Fruit fly (Drosophila melanogaster): ENCODE measurements around the gene CG17141.

Gene CG17141

DNA sequence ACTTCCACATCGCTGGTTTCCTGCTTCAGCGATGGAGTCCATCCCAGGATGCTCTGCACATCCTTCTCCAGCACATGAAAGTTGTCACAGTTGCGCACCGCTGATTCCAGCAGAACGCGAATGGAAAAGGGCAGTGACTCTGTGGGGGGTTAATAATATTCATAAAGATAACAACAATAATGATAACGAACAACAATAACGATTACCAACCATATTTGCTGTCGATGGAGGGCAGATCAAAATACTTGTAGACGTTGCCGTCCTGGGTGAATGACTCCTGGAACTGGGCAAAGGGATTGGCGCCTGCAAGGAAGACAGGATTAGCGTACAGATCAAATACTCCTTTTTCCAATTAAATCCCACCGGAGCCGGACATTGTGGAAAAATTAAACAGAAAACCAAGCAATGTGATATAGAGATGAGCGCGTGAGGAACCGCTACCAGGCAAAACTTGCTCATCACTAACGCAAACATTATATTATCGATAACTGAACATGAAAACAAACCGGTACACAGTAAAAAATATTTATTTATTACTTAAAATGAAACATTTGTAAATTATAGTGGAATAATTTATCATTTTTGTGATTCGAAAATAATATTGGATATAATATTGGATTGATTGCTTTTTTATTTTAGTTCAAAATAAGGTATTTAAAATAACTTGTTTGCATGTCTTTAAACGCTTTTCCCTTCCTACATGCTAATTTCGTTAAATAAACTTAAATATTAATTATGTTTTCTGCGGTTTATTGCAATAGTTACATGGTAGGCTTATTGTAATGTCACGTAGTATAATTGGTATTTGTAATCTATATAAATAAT lies 23.0 kb downstream of the CG17141 start, which contains the start of gene Irp-1A (continued):
- TF ChIP-seq CG4424 (GFP tag; optimal IDR thresholded peaks at IDR 0.05) (peak; percentile 74), MESR4 (GFP tag; optimal IDR thresholded peaks at IDR 0.05) (peak; percentile 62), Camta (GFP tag; optimal IDR thresholded peaks at IDR 0.05) (peak; percentile 22), dati (GFP tag; IDR thresholded peaks at IDR 0.05) (no peak), CG34376 (GFP tag; optimal IDR thresholded peaks at IDR 0.05) (peak; percentile 7), CG6254 (GFP tag; optimal IDR thresholded peaks at IDR 0.05) (no peak), CG9437 (GFP tag; optimal IDR thresholded peaks at IDR 0.05) (peak; percentile 68), CG4617 (GFP tag; optimal IDR thresholded peaks at IDR 0.05; ENCODE audit: borderline replicate concordance) (peak; percentile 76), CG7372 (GFP tag; IDR thresholded peaks at IDR 0.05) (peak; percentile 57; the same call in 1 of the 2 replicates), lab (GFP tag; optimal IDR thresholded peaks at IDR 0.05) (peak; percentile 85), corto (GFP tag; optimal IDR thresholded peaks at IDR 0.05) (no peak), Bdp1 (GFP tag; optimal IDR thresholded peaks at IDR 0.05) (peak; percentile 3), CrebB (tag; optimal IDR thresholded peaks at IDR 0.05) (peak; percentile 54), Hmr (GFP tag; optimal IDR thresholded peaks at IDR 0.05) (peak; percentile 77), CG2129 (GFP tag; IDR thresholded peaks at IDR 0.05; ENCODE audit: partially characterized antibody) (peak; percentile 71), H15 (GFP tag; IDR thresholded peaks at IDR 0.05) (peak; percentile 45; the same call in 1 of the 3 replicates), CG7839 (tag; optimal IDR thresholded peaks at IDR 0.05) (peak; percentile 86), Dbx (GFP tag; IDR thresholded peaks at IDR 0.05) (peak; percentile 76; the same call in 2 of the 3 replicates), slp2 (GFP tag; optimal IDR thresholded peaks at IDR 0.05) (no peak), sc (optimal IDR thresholded peaks at IDR 0.05) (no peak), sc (GFP tag; optimal IDR thresholded peaks at IDR 0.05) (no peak), YL-1 (GFP tag; optimal IDR thresholded peaks at IDR 0.05) (peak; percentile 83), Hr78 (GFP tag; optimal IDR thresholded peaks at IDR 0.05) (peak in 1 of 2 experiments; percentile 23), mam (GFP tag; optimal IDR thresholded peaks at IDR 0.05) (peak; percentile 58), psq (GFP tag; optimal IDR thresholded peaks at IDR 0.05) (peak; percentile 0), CG3847 (GFP tag; IDR thresholded peaks at IDR 0.05) (peak; percentile 71), CG1832 (GFP tag; optimal IDR thresholded peaks at IDR 0.05) (no peak), CG7556 (GFP tag; optimal IDR thresholded peaks at IDR 0.05) (peak; percentile 77), fu2 (GFP tag; optimal IDR thresholded peaks at IDR 0.05) (no peak), CG32767 (GFP tag; IDR thresholded peaks at IDR 0.05) (peak; percentile 43), zf30C (GFP tag; optimal IDR thresholded peaks at IDR 0.05) (peak; percentile 96), CG30020 (tag; optimal IDR thresholded peaks at IDR 0.05) (peak; percentile 56), CG3065 (GFP tag; optimal IDR thresholded peaks at IDR 0.05) (peak; percentile 65), run (tag; optimal IDR thresholded peaks at IDR 0.05) (peak; percentile 67), danr (GFP tag; IDR thresholded peaks at IDR 0.05) (no peak), chinmo (GFP tag; IDR thresholded peaks at IDR 0.05; ENCODE audit: partially characterized antibody) (peak; percentile 89; the same call in 3 of the 4 replicates), Nf-YA (GFP tag; IDR thresholded peaks at IDR 0.05) (peak; percentile 15; the same call in 1 of the 2 replicates), tll (GFP tag; optimal IDR thresholded peaks at IDR 0.05) (no peak), bab2 (GFP tag; optimal IDR thresholded peaks at IDR 0.05) (peak; percentile 3), odd (GFP tag; optimal IDR thresholded peaks at IDR 0.05) (peak; percentile 47), hbn (GFP tag; IDR thresholded peaks at IDR 0.05; ENCODE audit: partially characterized antibody) (peak; percentile 83), Gug (GFP tag; IDR thresholded peaks at IDR 0.05) (peak; percentile 41; the same call in 1 of the 4 replicates), pum (GFP tag; optimal IDR thresholded peaks at IDR 0.05) (peak; percentile 7), phol (tag; optimal IDR thresholded peaks at IDR 0.05) (peak; percentile 81), dmrt99B (tag; optimal IDR thresholded peaks at IDR 0.05) (peak; percentile 83), Asciz (GFP tag; optimal IDR thresholded peaks at IDR 0.05) (no peak), CG14441 (GFP tag; IDR thresholded peaks at IDR 0.05) (peak; percentile 64), ham (GFP tag; IDR thresholded peaks at IDR 0.05) (no peak)
